Fruit fly (Drosophila melanogaster): ENCODE results near the gene CG10747.

The CG10747 gene

DNA sequence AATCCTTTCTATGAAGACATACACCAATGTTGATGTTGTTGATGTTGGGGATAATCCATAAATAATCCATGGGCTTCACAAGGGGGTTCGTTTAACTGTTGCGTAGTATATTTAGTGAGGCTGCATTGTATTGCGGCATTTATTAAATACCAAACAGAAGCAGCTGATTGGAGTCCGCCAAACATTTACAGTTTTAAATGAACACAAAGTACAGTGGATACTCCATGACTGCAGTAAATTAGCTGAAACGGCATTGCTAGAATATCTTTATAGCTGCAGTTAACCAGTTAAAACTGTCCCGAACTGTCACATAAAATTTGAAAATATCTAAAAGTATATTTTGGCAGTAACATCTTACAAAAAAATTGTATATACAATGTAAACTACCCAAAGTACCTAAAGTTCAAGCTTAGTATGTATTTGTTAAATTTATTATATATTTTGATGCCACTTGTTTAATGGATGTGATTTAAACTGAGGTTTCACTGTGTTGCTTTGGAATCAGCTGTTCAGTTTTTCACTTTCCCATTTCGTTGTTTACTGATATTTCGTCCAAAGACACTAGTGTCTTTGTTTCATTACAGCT is at the start of gene CG10747, which contains the start of gene Pyroxd1 (continued):
- peak; percentile 96 for TF ChIP-seq CG9139 (GFP tag; optimal IDR thresholded peaks at IDR 0.05)
- TF ChIP-seq Ets21C (GFP tag; optimal IDR thresholded peaks at IDR 0.05), result peak; percentile 98
- peak; percentile 100 for TF ChIP-seq CG8119 (GFP tag; IDR thresholded peaks at IDR 0.05)
- TF ChIP-seq Hr38 (GFP tag; optimal IDR thresholded peaks at IDR 0.05), result peak; percentile 88
- TF ChIP-seq Blimp-1 (GFP tag; optimal IDR thresholded peaks at IDR 0.05), result peak; percentile 96
- peak; percentile 95 to 99 for TF ChIP-seq salr (GFP tag; optimal IDR thresholded peaks at IDR 0.05)
- peak; percentile 99 for TF ChIP-seq topi (GFP tag; optimal IDR thresholded peaks at IDR 0.05)
- TF ChIP-seq CG6792 (GFP tag; optimal IDR thresholded peaks at IDR 0.05), result peak; percentile 98
- TF ChIP-seq CG34406 (GFP tag; optimal IDR thresholded peaks at IDR 0.05), result peak; percentile 99

DNA sequence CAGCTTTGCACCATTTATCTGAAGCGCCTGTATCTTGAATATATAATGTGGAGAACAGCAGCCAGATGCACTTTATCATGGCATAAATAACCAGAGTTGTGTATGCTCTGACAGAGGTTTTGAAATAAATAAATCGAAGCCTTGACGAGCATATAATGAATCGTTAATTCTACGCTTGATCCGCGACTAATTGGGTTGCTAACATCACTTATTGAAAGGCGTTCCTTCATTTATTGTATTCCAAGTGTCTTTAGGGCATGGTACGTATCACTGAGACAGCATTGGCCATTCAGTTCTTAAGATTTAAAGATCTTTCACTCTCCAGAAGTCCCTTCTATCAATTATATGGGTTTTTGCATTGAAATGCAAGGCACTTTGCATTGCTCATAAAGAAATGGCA is 43.7 kb upstream of the CG10747 start, which contains the start of gene CG10651:
Gene CG10651 (minus strand): TSS at position 101 of the 400 bp plus-strand sequence.
- TF ChIP-seq Hr38 (GFP tag; optimal IDR thresholded peaks at IDR 0.05) (no peak), svp (GFP tag) (no peak), Hr39 (GFP tag; optimal IDR thresholded peaks at IDR 0.05) (no peak), CG3032 (tag; optimal IDR thresholded peaks at IDR 0.05) (no peak), Eip93F (GFP tag; optimal IDR thresholded peaks at IDR 0.05) (no peak), OdsH (GFP tag; optimal IDR thresholded peaks at IDR 0.05) (no peak), dac (GFP tag; optimal IDR thresholded peaks at IDR 0.05) (no peak), cyc (GFP tag; optimal IDR thresholded peaks at IDR 0.05) (no peak), pdm3 (GFP tag; optimal IDR thresholded peaks at IDR 0.05) (no peak), acj6 (GFP tag; optimal IDR thresholded peaks at IDR 0.05) (no peak), CG32006 (GFP tag; optimal IDR thresholded peaks at IDR 0.05) (no peak), CG8319 (GFP tag; optimal IDR thresholded peaks at IDR 0.05) (no peak), Smox (GFP tag; optimal IDR thresholded peaks at IDR 0.05) (no peak), Ets96B (tag; optimal IDR thresholded peaks at IDR 0.05) (no peak), Blimp-1 (GFP tag; optimal IDR thresholded peaks at IDR 0.05) (no peak), CG11902 (GFP tag; optimal IDR thresholded peaks at IDR 0.05) (no peak), lz (GFP tag; optimal IDR thresholded peaks at IDR 0.05) (no peak), fd59A (GFP tag; optimal IDR thresholded peaks at IDR 0.05) (no peak), CG8632 (GFP tag; optimal IDR thresholded peaks at IDR 0.05) (no peak)

DNA sequence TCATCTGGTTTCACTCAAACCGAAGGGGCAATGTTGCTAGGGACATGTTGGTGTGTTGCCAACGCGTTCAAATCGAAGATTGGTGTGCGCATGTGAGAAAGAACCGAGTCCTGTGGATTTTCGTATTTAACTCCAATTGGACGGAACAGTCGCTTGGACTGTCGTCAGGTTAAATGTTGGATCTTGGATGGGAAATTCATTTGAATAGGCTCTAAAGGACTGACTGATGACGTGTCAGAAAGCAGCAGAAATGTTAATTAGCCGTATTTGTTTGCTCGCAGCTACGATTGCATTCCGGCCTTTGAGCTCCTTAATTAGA is 30.0 kb upstream of the CG10747 start:
- TF ChIP-seq Lpt (GFP tag; optimal IDR thresholded peaks at IDR 0.05) (no peak), Eip78C (GFP tag) (no peak)

DNA sequence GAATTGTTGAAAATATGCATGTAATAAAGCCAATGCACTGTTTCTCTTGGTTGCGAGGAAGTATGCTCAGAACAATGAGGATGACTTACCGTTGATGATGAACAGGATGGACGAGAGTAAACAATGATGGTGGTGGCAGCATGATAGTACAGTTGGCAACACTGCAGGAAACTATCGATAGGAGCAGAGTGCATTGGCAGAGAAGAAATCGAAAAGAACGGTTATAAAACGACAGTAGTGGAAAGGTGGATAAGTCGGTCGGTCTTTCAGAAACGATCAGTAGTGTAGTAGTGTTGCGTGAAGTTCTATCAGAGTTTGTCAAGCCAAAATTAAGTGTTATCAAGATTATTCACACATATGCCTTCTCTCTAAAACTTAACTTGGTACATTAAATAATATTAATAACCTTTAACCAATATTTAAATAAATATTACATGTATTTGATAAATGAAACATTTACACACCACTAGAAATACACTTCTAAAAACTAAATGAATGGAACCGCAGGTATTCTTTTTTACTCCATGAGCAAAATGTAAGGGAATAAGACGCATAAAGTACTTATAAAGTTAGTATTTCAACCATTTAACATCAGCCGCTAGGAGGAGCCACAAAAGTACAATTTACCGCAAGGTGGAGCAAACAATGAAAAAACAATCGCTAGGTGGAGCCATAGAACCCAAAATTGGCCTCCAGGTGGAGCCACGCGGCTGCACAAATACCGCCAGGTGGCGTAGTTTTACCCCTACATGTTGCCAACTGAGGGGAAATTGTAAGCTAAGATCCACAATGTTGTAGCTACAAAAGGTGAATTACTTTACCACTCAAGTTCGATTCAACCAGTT is 29.5 kb upstream of the CG10747 start:
- TF ChIP-seq acj6 (GFP tag; optimal IDR thresholded peaks at IDR 0.05), result peak; percentile 53
- peak; percentile 49 for TF ChIP-seq CG6163 (GFP tag; IDR thresholded peaks at IDR 0.05)
- TF ChIP-seq CG6792 (GFP tag; optimal IDR thresholded peaks at IDR 0.05), result peak; percentile 51
- peak; percentile 70 for TF ChIP-seq CG32006 (GFP tag; optimal IDR thresholded peaks at IDR 0.05)
- peak; percentile 81 for TF ChIP-seq Hr39 (GFP tag; optimal IDR thresholded peaks at IDR 0.05)
- peak; percentile 65 for TF ChIP-seq CG10631 (GFP tag; optimal IDR thresholded peaks at IDR 0.05)
- TF ChIP-seq Ets21C (GFP tag; optimal IDR thresholded peaks at IDR 0.05), result no peak
- no peak for TF ChIP-seq CG8319 (GFP tag; optimal IDR thresholded peaks at IDR 0.05)
- TF ChIP-seq Sox15 (GFP tag; optimal IDR thresholded peaks at IDR 0.05), result no peak
- TF ChIP-seq eg (GFP tag; IDR thresholded peaks at IDR 0.05), result peak; percentile 61; the same call in 2 of the 3 replicates
- no peak for TF ChIP-seq fd85E (GFP tag; optimal IDR thresholded peaks at IDR 0.05)
- TF ChIP-seq CG9139 (GFP tag; optimal IDR thresholded peaks at IDR 0.05), result peak; percentile 50
- TF ChIP-seq Lpt (GFP tag; optimal IDR thresholded peaks at IDR 0.05), result no peak
- TF ChIP-seq Hr38 (GFP tag; optimal IDR thresholded peaks at IDR 0.05), result no peak
- TF ChIP-seq CG16779 (tag; optimal IDR thresholded peaks at IDR 0.05), result peak; percentile 20
- TF ChIP-seq dac (GFP tag; optimal IDR thresholded peaks at IDR 0.05), result peak; percentile 26
- no peak for TF ChIP-seq CG11294 (GFP tag; IDR thresholded peaks at IDR 0.05)
- peak; percentile 12 for TF ChIP-seq CG11762 (GFP tag; optimal IDR thresholded peaks at IDR 0.05; ENCODE audit: insufficient read depth)
- TF ChIP-seq Met (GFP tag; optimal IDR thresholded peaks at IDR 0.05), result peak; percentile 39
- TF ChIP-seq CG8632 (GFP tag; optimal IDR thresholded peaks at IDR 0.05), result peak; percentile 27
- peak; percentile 49 for TF ChIP-seq Ets96B (tag; optimal IDR thresholded peaks at IDR 0.05)
- TF ChIP-seq lz (GFP tag; optimal IDR thresholded peaks at IDR 0.05), result peak; percentile 77
- no peak for TF ChIP-seq CG6854 (GFP tag; optimal IDR thresholded peaks at IDR 0.05)
- peak; percentile 9 for TF ChIP-seq Sox14 (GFP tag; optimal IDR thresholded peaks at IDR 0.05)
- TF ChIP-seq OdsH (GFP tag; optimal IDR thresholded peaks at IDR 0.05), result peak; percentile 32
- TF ChIP-seq Hr4 (GFP tag; optimal IDR thresholded peaks at IDR 0.05), result peak; percentile 45
- TF ChIP-seq cyc (GFP tag; optimal IDR thresholded peaks at IDR 0.05), result peak; percentile 86
- TF ChIP-seq Gug (GFP tag; IDR thresholded peaks at IDR 0.05), result peak; percentile 54
- peak; percentile 51 to 56 for TF ChIP-seq ss (GFP tag; optimal IDR thresholded peaks at IDR 0.05)

All from whole organism, prepupa.